Worm (Caenorhabditis elegans) whole organism, L1 larva: ENCODE data around the gene ttr-40.

Experiments used
- ama-1 ChIP-seq: fragments of 150-350 bp; optimal IDR thresholded peaks from 2 replicates; lab custom pipeline; 2014
- fos-1 ChIP-seq: fragments of 150-350 bp; optimal IDR thresholded peaks from 2 replicates; lab custom pipeline; 2014; ENCODE audit warnings: missing biosample characterization, missing genetic modification characterization
- nhr-237 ChIP-seq: fragments of 150-350 bp; optimal IDR thresholded peaks from 2 replicates; lab custom pipeline; 2014; ENCODE audit warnings: missing biosample characterization, missing genetic modification characterization
- pqm-1 ChIP-seq: sonication (generic microtip); optimal IDR thresholded peaks from 3 replicates; lab custom pipeline; 2017; ENCODE audit warnings: missing biosample characterization, missing genetic modification characterization
- snpc-4 ChIP-seq: fragments of 150-350 bp; optimal IDR thresholded peaks from 2 replicates; lab custom pipeline; 2014; ENCODE audit warnings: missing biosample characterization, missing genetic modification characterization
- zag-1 ChIP-seq: fragments of 150-350 bp; optimal IDR thresholded peaks from 2 replicates; lab custom pipeline; 2014; ENCODE audit warnings: missing biosample characterization, missing genetic modification characterization

DNA sequence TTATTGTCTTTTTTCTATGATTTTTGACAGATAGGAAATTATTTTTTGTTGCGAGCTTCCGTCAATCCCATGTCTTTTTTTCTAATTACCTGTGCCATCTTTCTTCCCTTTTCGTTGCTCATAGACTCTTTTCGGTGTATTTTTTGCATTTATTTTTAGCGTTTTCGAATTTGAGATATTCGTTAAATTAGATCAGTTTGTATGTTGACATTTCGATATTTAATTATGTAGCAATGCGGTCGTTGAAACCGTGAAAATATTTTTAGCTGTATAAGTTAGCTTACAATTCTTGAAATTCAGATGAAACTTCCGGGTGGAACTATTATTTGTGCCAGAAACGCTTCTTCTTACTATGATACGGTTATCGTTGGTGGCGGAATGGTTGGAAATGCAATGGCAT, 18.8 kb downstream of the ttr-40 start, which contains the start of gene coq-6:
- TF ChIP-seq zag-1 (tag; lab: Kevin White, UChicago) = no peak
- TF ChIP-seq snpc-4 (tag; lab: Kevin White, UChicago) = no peak
- no peak for TF ChIP-seq nhr-237
- TF ChIP-seq pqm-1 (tag; lab: Kevin White, UChicago) = no peak
- TF ChIP-seq ama-1 = no peak
- no peak for TF ChIP-seq fos-1 (tag; lab: Kevin White, UChicago)
